Worm (Caenorhabditis elegans): ENCODE measurements around the gene snet-1.

ce11 chrX:3630090-3630489 is 38.7 kb downstream of the snet-1 start:
- TF ChIP-seq ZK546.5 (tag; optimal IDR thresholded peaks at IDR 0.05) (no peak), skn-1 (tag; optimal IDR thresholded peaks at IDR 0.05) (no peak), nhr-11 (tag; optimal IDR thresholded peaks at IDR 0.05) (no peak), egl-27 (tag; optimal IDR thresholded peaks at IDR 0.05) (no peak), nhr-77 (tag; optimal IDR thresholded peaks at IDR 0.05) (no peak), nhr-76 (tag; optimal IDR thresholded peaks at IDR 0.05) (no peak), nhr-23 (tag; optimal IDR thresholded peaks at IDR 0.05) (no peak), ceh-82 (tag; optimal IDR thresholded peaks at IDR 0.05) (no peak), unc-39 (tag; optimal IDR thresholded peaks at IDR 0.05) (no peak), hmg-11 (tag; optimal IDR thresholded peaks at IDR 0.05) (no peak), fos-1 (tag; optimal IDR thresholded peaks at IDR 0.05) (no peak), R02D3.7 (tag; optimal IDR thresholded peaks at IDR 0.05) (no peak), ceh-16 (tag; optimal IDR thresholded peaks at IDR 0.05) (no peak)
